Comparison of ENCODE assay signal across 5 fruit fly cellular contexts in the genomic region with DNA sequence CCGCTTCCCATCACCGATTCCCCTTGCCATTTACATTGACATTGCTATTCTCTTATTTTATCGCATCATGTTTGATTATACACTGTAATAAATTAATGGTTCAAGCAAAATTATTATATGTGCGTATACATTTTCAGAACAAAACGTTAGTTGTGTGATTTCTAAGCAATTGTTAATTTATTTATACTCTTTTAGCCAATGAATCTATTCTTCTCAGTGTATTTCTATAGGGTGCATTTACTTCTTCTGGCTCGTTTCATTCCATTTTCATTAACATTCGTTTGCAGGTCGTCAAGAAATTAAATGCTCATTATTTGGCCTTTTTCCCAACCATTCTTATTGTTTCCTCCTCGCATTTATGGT.
TF ChIP-seq lines count a peak whose summit lies in the region.

No protein-coding gene starts in this region.

- no peak for TF ChIP-seq CTCF in whole organism, embryonic (GFP tag; optimal IDR thresholded peaks at IDR 0.05; lab: Kevin White, UChicago)

TF ChIP-seq in whole organism, adult, 20 proteins besides CTCF, POLR2A, EP300 and RAD21:
- no peak for TF ChIP-seq Hr96 (GFP tag; optimal IDR thresholded peaks at IDR 0.05; lab: Kevin White, UChicago)
- no peak for TF ChIP-seq cnc (optimal IDR thresholded peaks at IDR 0.05; lab: Kevin White, UChicago)
- peak; percentile 22 for TF ChIP-seq CG5204 (GFP tag; optimal IDR thresholded peaks at IDR 0.05; lab: Kevin White, UChicago)
- peak; percentile 71 for TF ChIP-seq CG14711 (tag; optimal IDR thresholded peaks at IDR 0.05; lab: Kevin White, UChicago)
- TF ChIP-seq Clk (GFP tag; optimal IDR thresholded peaks at IDR 0.05; lab: Kevin White, UChicago) = no peak
- peak; percentile 38 for TF ChIP-seq CG7101 (tag; optimal IDR thresholded peaks at IDR 0.05; lab: Kevin White, UChicago)
- TF ChIP-seq bab1 (GFP tag; optimal IDR thresholded peaks at IDR 0.05; lab: Kevin White, UChicago) = peak; percentile 80

TF ChIP-seq in whole organism, embryonic, 481 proteins besides CTCF, POLR2A, EP300 and RAD21 (continues in another document):
- peak; percentile 58 for TF ChIP-seq D19A (tag; optimal IDR thresholded peaks at IDR 0.05; lab: Kevin White, UChicago)
- TF ChIP-seq pum (GFP tag; optimal IDR thresholded peaks at IDR 0.05; lab: Kevin White, UChicago) = no peak
- no peak for TF ChIP-seq pb (GFP tag; optimal IDR thresholded peaks at IDR 0.05; lab: Kevin White, UChicago)
- peak; percentile 80 for TF ChIP-seq Sox102F (GFP tag; optimal IDR thresholded peaks at IDR 0.05; lab: Kevin White, UChicago)
- TF ChIP-seq CG8944 (GFP tag; optimal IDR thresholded peaks at IDR 0.05; lab: Kevin White, UChicago) = peak; percentile 10
- peak; percentile 74 for TF ChIP-seq CG10979 (tag; optimal IDR thresholded peaks at IDR 0.05; lab: Kevin White, UChicago)
- 0 out of 4 replicates have a peak, but pooled peaks have one; percentile 5 for TF ChIP-seq Gug (GFP tag; IDR thresholded peaks at IDR 0.05; lab: Robert Waterston, UW)
- no peak for TF ChIP-seq seq (GFP tag; IDR thresholded peaks at IDR 0.05; lab: Robert Waterston, UW)
- no peak for TF ChIP-seq amos (GFP tag; IDR thresholded peaks at IDR 0.05; lab: Robert Waterston, UW; ENCODE audit: partially characterized antibody)
- peak; percentile 23 for TF ChIP-seq CG3407 (GFP tag; optimal IDR thresholded peaks at IDR 0.05; lab: Kevin White, UChicago)
- peak; percentile 66 for TF ChIP-seq dati (GFP tag; IDR thresholded peaks at IDR 0.05; lab: Robert Waterston, UW)
- peak; percentile 69 for TF ChIP-seq CG11504 (tag; optimal IDR thresholded peaks at IDR 0.05; lab: Kevin White, UChicago)
- TF ChIP-seq CG4404 (GFP tag; IDR thresholded peaks at IDR 0.05; lab: Robert Waterston, UW) = peak; percentile 48
- TF ChIP-seq lola (GFP tag; optimal IDR thresholded peaks at IDR 0.05; lab: Kevin White, UChicago) = peak in 1 of 3 experiments; percentile 62
- no peak for TF ChIP-seq Nf-YC (tag; optimal IDR thresholded peaks at IDR 0.05; lab: Kevin White, UChicago)
- peak; percentile 62 for TF ChIP-seq bab2 (GFP tag; optimal IDR thresholded peaks at IDR 0.05; lab: Kevin White, UChicago)
- peak; percentile 73 for TF ChIP-seq HLH3B (GFP tag; IDR thresholded peaks at IDR 0.05; lab: Robert Waterston, UW)
- TF ChIP-seq Rx (GFP tag; IDR thresholded peaks at IDR 0.05; lab: Robert Waterston, UW) = peak; percentile 28; the same call in 1 of the 2 replicates
- no peak for TF ChIP-seq cg (GFP tag; optimal IDR thresholded peaks at IDR 0.05; lab: Kevin White, UChicago)

TF ChIP-seq in whole organism, prepupa, 60 proteins besides CTCF, POLR2A, EP300 and RAD21 (continues in another document):
- TF ChIP-seq cyc (GFP tag; optimal IDR thresholded peaks at IDR 0.05; lab: Kevin White, UChicago) = peak; percentile 28
- TF ChIP-seq CG8632 (GFP tag; optimal IDR thresholded peaks at IDR 0.05; lab: Kevin White, UChicago) = peak; percentile 18
- peak; percentile 13 for TF ChIP-seq lz (GFP tag; optimal IDR thresholded peaks at IDR 0.05; lab: Kevin White, UChicago)
- peak; percentile 12 for TF ChIP-seq Sox102F (GFP tag; optimal IDR thresholded peaks at IDR 0.05; lab: Kevin White, UChicago)
- TF ChIP-seq CG10669 (GFP tag; optimal IDR thresholded peaks at IDR 0.05; lab: Kevin White, UChicago) = peak; percentile 32
- peak; percentile 41 for TF ChIP-seq CG10631 (GFP tag; optimal IDR thresholded peaks at IDR 0.05; lab: Kevin White, UChicago)
- peak; percentile 34 for TF ChIP-seq CG1621 (tag; optimal IDR thresholded peaks at IDR 0.05; lab: Kevin White, UChicago)
- peak; percentile 81 for TF ChIP-seq Eip78C (GFP tag; lab: Kevin White, UChicago)
- TF ChIP-seq OdsH (GFP tag; optimal IDR thresholded peaks at IDR 0.05; lab: Kevin White, UChicago) = peak; percentile 68
- peak; percentile 59 for TF ChIP-seq achi (GFP tag; optimal IDR thresholded peaks at IDR 0.05; lab: Kevin White, UChicago)
- TF ChIP-seq Blimp-1 (GFP tag; optimal IDR thresholded peaks at IDR 0.05; lab: Kevin White, UChicago) = no peak
- peak; percentile 47 for TF ChIP-seq CG31627 (GFP tag; optimal IDR thresholded peaks at IDR 0.05; lab: Kevin White, UChicago)
- no peak for TF ChIP-seq fd85E (GFP tag; optimal IDR thresholded peaks at IDR 0.05; lab: Kevin White, UChicago)
- no peak for TF ChIP-seq vri (GFP tag; optimal IDR thresholded peaks at IDR 0.05; lab: Kevin White, UChicago)
- TF ChIP-seq Hr4 (GFP tag; optimal IDR thresholded peaks at IDR 0.05; lab: Kevin White, UChicago) = peak; percentile 60
- TF ChIP-seq CG4318 (GFP tag; optimal IDR thresholded peaks at IDR 0.05; lab: Kevin White, UChicago) = no peak
- TF ChIP-seq acj6 (GFP tag; optimal IDR thresholded peaks at IDR 0.05; lab: Kevin White, UChicago) = peak; percentile 66
- peak; percentile 47 for TF ChIP-seq CG3919 (GFP tag; optimal IDR thresholded peaks at IDR 0.05; lab: Kevin White, UChicago)
- peak; percentile 53 for TF ChIP-seq svp (GFP tag; lab: Kevin White, UChicago)
- no peak for TF ChIP-seq CG16779 (tag; optimal IDR thresholded peaks at IDR 0.05; lab: Kevin White, UChicago)
- TF ChIP-seq fd59A (GFP tag; optimal IDR thresholded peaks at IDR 0.05; lab: Kevin White, UChicago) = no peak
- peak; percentile 81 for TF ChIP-seq CG6163 (GFP tag; IDR thresholded peaks at IDR 0.05; lab: Robert Waterston, UW)

TF ChIP-seq in whole organism, pupa, 21 proteins besides CTCF, POLR2A, EP300 and RAD21:
- TF ChIP-seq CG14655 (GFP tag; optimal IDR thresholded peaks at IDR 0.05; lab: Kevin White, UChicago) (peak; percentile 61), fd96Ca (GFP tag; IDR thresholded peaks at IDR 0.05; lab: Robert Waterston, UW) (no peak), CG15710 (tag; optimal IDR thresholded peaks at IDR 0.05; lab: Kevin White, UChicago) (peak; percentile 49), CG13204 (GFP tag; optimal IDR thresholded peaks at IDR 0.05; lab: Kevin White, UChicago) (no peak), Ets98B (GFP tag; IDR thresholded peaks at IDR 0.05; lab: Robert Waterston, UW) (peak; percentile 74), EcR (GFP tag; optimal IDR thresholded peaks at IDR 0.05; lab: Kevin White, UChicago) (no peak), CG4496 (GFP tag; IDR thresholded peaks at IDR 0.05; lab: Robert Waterston, UW) (peak; percentile 84), rn (GFP tag; IDR thresholded peaks at IDR 0.05; lab: Robert Waterston, UW) (peak; percentile 48; the same call in 1 of the 2 replicates), CG12605 (GFP tag; IDR thresholded peaks at IDR 0.05; lab: Robert Waterston, UW) (peak; percentile 46; the same call in 1 of the 2 replicates), Pif1A (GFP tag; optimal IDR thresholded peaks at IDR 0.05; lab: Kevin White, UChicago) (peak; percentile 32), CG17806 (tag; optimal IDR thresholded peaks at IDR 0.05; lab: Kevin White, UChicago) (peak; percentile 74), Pif1B (GFP tag; optimal IDR thresholded peaks at IDR 0.05; lab: Kevin White, UChicago) (peak; percentile 10), CG8301 (tag; optimal IDR thresholded peaks at IDR 0.05; lab: Kevin White, UChicago) (peak; percentile 74), CG34367 (tag; optimal IDR thresholded peaks at IDR 0.05; lab: Kevin White, UChicago) (peak; percentile 49), gl (tag; optimal IDR thresholded peaks at IDR 0.05; lab: Kevin White, UChicago) (no peak), CG8159 (tag; optimal IDR thresholded peaks at IDR 0.05; lab: Kevin White, UChicago) (peak; percentile 60), CG32121 (GFP tag; IDR thresholded peaks at IDR 0.05; lab: Robert Waterston, UW) (peak; percentile 44; the same call in 1 of the 2 replicates), CG9948 (tag; optimal IDR thresholded peaks at IDR 0.05; lab: Kevin White, UChicago) (peak; percentile 60)

TF ChIP-seq in whole organism, wandering third instar larva, 38 proteins besides CTCF, POLR2A, EP300 and RAD21:
- TF ChIP-seq rgr (GFP tag; optimal IDR thresholded peaks at IDR 0.05; lab: Kevin White, UChicago) = peak; percentile 31
- TF ChIP-seq h (GFP tag; optimal IDR thresholded peaks at IDR 0.05; lab: Kevin White, UChicago) = peak; percentile 19
- TF ChIP-seq CG32264 (GFP tag; optimal IDR thresholded peaks at IDR 0.05; lab: Kevin White, UChicago) = no peak
- peak; percentile 31 for TF ChIP-seq ey (GFP tag; optimal IDR thresholded peaks at IDR 0.05; lab: Kevin White, UChicago)
- TF ChIP-seq Hnf4 (GFP tag; optimal IDR thresholded peaks at IDR 0.05; lab: Kevin White, UChicago) = no peak
- TF ChIP-seq OdsH (GFP tag; optimal IDR thresholded peaks at IDR 0.05; lab: Kevin White, UChicago) = peak; percentile 11
- TF ChIP-seq tai (GFP tag; optimal IDR thresholded peaks at IDR 0.05; lab: Kevin White, UChicago) = peak; percentile 9
